Fruit fly (Drosophila melanogaster): ENCODE measurements around the gene CheA75a.

DNA sequence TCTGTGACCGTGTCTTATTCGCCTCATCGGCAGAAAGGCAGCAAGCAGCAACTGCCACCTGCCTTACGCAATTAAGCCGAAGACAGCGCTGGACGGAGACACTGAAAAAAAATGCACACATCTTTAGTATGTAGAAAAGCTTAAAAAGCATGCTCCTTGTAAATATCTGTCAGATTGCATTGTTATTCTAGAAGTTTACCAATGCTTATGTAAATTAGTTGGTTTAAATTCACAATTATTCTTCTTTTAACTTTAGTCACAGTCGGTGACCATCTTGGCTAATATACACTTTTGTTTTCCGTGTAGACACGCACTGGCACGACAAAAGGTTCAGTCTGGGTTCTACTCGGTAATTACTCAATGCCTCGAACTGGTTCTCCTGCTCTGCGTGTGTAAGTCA, 36.2 kb upstream of the CheA75a start:
- peak; percentile 74; the same call in 2 of the 3 replicates for TF ChIP-seq fd96Ca (GFP tag; IDR thresholded peaks at IDR 0.05)
- peak; percentile 94 for TF ChIP-seq CG8159 (tag; optimal IDR thresholded peaks at IDR 0.05)
- peak; percentile 79 for TF ChIP-seq CG4496 (GFP tag; IDR thresholded peaks at IDR 0.05)
- no peak for TF ChIP-seq CG10348 (GFP tag; IDR thresholded peaks at IDR 0.05)
- no peak for TF ChIP-seq CG32121 (GFP tag; IDR thresholded peaks at IDR 0.05)
- TF ChIP-seq EcR (GFP tag; optimal IDR thresholded peaks at IDR 0.05): peak; percentile 73
- TF ChIP-seq CG9948 (tag; optimal IDR thresholded peaks at IDR 0.05): peak; percentile 92
- TF ChIP-seq CG12605 (GFP tag; IDR thresholded peaks at IDR 0.05): peak; percentile 30; the same call in 1 of the 2 replicates
- peak; percentile 89 for TF ChIP-seq Pif1A (GFP tag; optimal IDR thresholded peaks at IDR 0.05)
- TF ChIP-seq CG34367 (tag; optimal IDR thresholded peaks at IDR 0.05): peak; percentile 91
- peak; percentile 93 for TF ChIP-seq CG15710 (tag; optimal IDR thresholded peaks at IDR 0.05)
- TF ChIP-seq CG17806 (tag; optimal IDR thresholded peaks at IDR 0.05): peak; percentile 93
- TF ChIP-seq gl (tag; optimal IDR thresholded peaks at IDR 0.05): peak; percentile 89
- TF ChIP-seq Pif1B (GFP tag; optimal IDR thresholded peaks at IDR 0.05): peak; percentile 84

Data from whole organism, pupa.